Fruit fly (Drosophila melanogaster) whole organism, embryonic: ENCODE data around the gene CG14731.

Experiments used
- Atf-2 ChIP-seq: fragments of 200-800 bp; sonication (Bioruptor generic); optimal IDR thresholded peaks from 2 replicates; lab custom pipeline; 2016; ENCODE audit warnings: missing biosample characterization, missing genetic modification characterization
- CG10462 ChIP-seq: fragments of 200-800 bp; sonication (Bioruptor generic); optimal IDR thresholded peaks from 2 replicates; lab custom pipeline; 2016; ENCODE audit warnings: missing biosample characterization, missing genetic modification characterization
- CG11696 ChIP-seq: fragments of 200-800 bp; sonication (Bioruptor generic); IDR thresholded peaks from 2 replicates; pipeline ENCODE4 v1.3.6; 2022; ENCODE audit warnings: missing biosample characterization, missing genetic modification characterization
- CG31365 ChIP-seq: fragments of 200-800 bp; sonication (Bioruptor generic); optimal IDR thresholded peaks from 2 replicates; lab custom pipeline; 2018; ENCODE audit warnings: missing biosample characterization, mild to moderate bottlenecking, missing genetic modification characterization
- CG7556 ChIP-seq: fragments of 200-800 bp; sonication (Bioruptor generic); optimal IDR thresholded peaks from 2 replicates; lab custom pipeline; 2017; ENCODE audit warnings: missing biosample characterization, mild to moderate bottlenecking, missing genetic modification characterization
- E2f2 ChIP-seq: fragments of 200-800 bp; sonication (Bioruptor generic); IDR thresholded peaks from 2 replicates; pipeline ENCODE4 v1.3.6; 2022; ENCODE audit warnings: missing biosample characterization, missing genetic modification characterization
- Nf-YA ChIP-seq: fragments of 200-800 bp; sonication (Bioruptor generic); IDR thresholded peaks from 2 replicates; pipeline ENCODE4 v1.3.6; 2022; ENCODE audit warnings: missing biosample characterization, missing genetic modification characterization
- h ChIP-seq: fragments of >200 bp; optimal IDR thresholded peaks from 2 replicates; lab custom pipeline; 2017
- p53 ChIP-seq: fragments of 200-800 bp; sonication (Bioruptor generic); optimal IDR thresholded peaks from 2 replicates; lab custom pipeline; 2016; ENCODE audit warnings: missing biosample characterization, missing genetic modification characterization
- pho ChIP-seq: fragments of 200-800 bp; sonication (Bioruptor generic); optimal IDR thresholded peaks from 2 replicates; lab custom pipeline; 2016; ENCODE audit warnings: missing biosample characterization, missing genetic modification characterization
- sim ChIP-seq: fragments of 200-800 bp; sonication (Bioruptor generic); IDR thresholded peaks from 2 replicates; pipeline ENCODE4 v1.3.6; 2022; ENCODE audit warnings: missing biosample characterization, missing genetic modification characterization

dm6 chr3R:11979879-11980571 lies 49.0 kb downstream of the CG14731 start, which contains the start of gene CG18547:
- no peak for TF ChIP-seq Nf-YA (GFP tag; lab: Robert Waterston, UW)
- TF ChIP-seq CG10462 (GFP tag; lab: Kevin White, UChicago): no peak
- no peak for TF ChIP-seq CG31365
- TF ChIP-seq h (lab: Kevin White, UChicago): no peak
- no peak for TF ChIP-seq CG7556
- no peak for TF ChIP-seq Atf-2
- no peak for TF ChIP-seq sim (GFP tag; lab: Robert Waterston, UW)
- no peak for TF ChIP-seq CG11696 (GFP tag; lab: Robert Waterston, UW)
- no peak for TF ChIP-seq E2f2 (GFP tag; lab: Robert Waterston, UW)
- TF ChIP-seq pho (GFP tag; lab: Kevin White, UChicago): no peak
- no peak for TF ChIP-seq p53 (GFP tag; lab: Kevin White, UChicago)
